Worm (Caenorhabditis elegans): ENCODE data around the gene aptf-2.
A peak's percentile ranks its signal among the peaks of the same experiment; 100 is the strongest.

The aptf-2 gene

DNA sequence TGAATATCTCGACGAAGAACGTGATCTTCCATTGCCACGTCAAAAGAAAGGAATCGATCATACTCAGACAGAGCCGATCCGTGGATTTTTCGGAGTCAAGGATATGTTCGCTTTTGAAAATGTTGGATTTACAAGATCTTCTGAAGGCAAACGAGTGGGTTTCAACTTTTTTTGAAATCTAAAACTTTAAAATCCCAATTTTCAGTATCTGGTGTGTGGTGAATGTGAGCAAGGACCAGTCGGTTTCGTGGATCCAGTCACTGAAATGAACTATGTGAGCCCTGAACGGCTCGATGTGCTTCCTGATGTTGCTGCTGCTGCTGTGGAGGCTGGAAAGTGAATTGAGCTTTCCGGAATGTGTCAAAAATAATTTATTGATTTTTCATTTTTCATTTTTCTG, 28.9 kb downstream of the aptf-2 start, which contains the start of gene lsm-3:
TSS of gene lsm-3 (plus strand) at position 301 of the 400 bp plus-strand sequence.
- TF ChIP-seq Y105C5A.15 (GFP tag; IDR thresholded peaks at IDR 0.05) (no peak), nhr-111 (GFP tag; optimal IDR thresholded peaks at IDR 0.05) (no peak), egl-43 (GFP tag; IDR thresholded peaks at IDR 0.05) (no peak), unc-62 (GFP tag; optimal IDR thresholded peaks at IDR 0.05 in 1 of 2) (peak in 1 of 2 experiments; percentile 88), unc-62 (tag; optimal IDR thresholded peaks at IDR 0.05) (no peak)

DNA sequence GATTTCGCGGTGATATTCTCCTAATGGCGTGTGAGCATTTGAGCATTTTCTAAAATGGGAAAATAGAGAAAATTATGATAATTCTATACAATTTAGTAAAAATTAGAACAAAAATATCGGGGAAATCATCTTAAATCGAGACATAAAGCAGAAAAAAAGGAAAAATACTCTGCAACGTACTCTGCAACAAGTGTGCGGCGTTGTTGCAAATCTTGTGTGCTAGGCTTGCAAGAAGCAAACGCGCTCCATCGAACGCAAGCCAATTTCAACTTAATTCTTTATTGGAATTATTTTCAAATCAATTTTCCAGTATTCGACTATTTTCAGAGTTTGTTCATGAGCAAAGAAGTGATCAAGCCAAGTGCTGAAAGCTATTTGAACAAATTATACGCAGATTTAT, 29.8 kb downstream of the aptf-2 start, which contains the start of the genes Y62E10A.20, Y62E10A.23 and mdt-9:
TSS of gene Y62E10A.20 (minus strand) at position 49 of the 400 bp plus-strand sequence.
TSS of gene Y62E10A.23 (plus strand) at position 282 of the 400 bp plus-strand sequence.
TSS of gene mdt-9 (plus strand) at position 338 of the 400 bp plus-strand sequence.
- TF ChIP-seq ceh-62 (tag; optimal IDR thresholded peaks at IDR 0.05) (no peak), nhr-42 (GFP tag; IDR thresholded peaks at IDR 0.05) (no peak), zip-11 (GFP tag; IDR thresholded peaks at IDR 0.05) (no peak), arid-1 (GFP tag; conservative IDR thresholded peaks at IDR 0.05) (0 out of 2 replicates have a peak, but pooled peaks have one; percentile 48), T26A8.4 (GFP tag; IDR thresholded peaks at IDR 0.05) (0 out of 2 replicates have a peak, but pooled peaks have one; percentile 46), snpc-1.2 (GFP tag; IDR thresholded peaks at IDR 0.05) (0 out of 2 replicates have a peak, but pooled peaks have one; percentile 67), D1046.2 (GFP tag; IDR thresholded peaks at IDR 0.05) (no peak), pha-4 (GFP tag; IDR thresholded peaks at IDR 0.05) (no peak), pha-4 (tag; optimal IDR thresholded peaks at IDR 0.05) (peak; percentile 29), nhr-102 (tag; optimal IDR thresholded peaks at IDR 0.05) (peak; percentile 19), ctbp-1 (GFP tag; IDR thresholded peaks at IDR 0.05) (peak; percentile 14; the same call in 1 of the 2 replicates), saeg-2 (GFP tag; IDR thresholded peaks at IDR 0.05) (no peak), sdz-12 (GFP tag; optimal IDR thresholded peaks at IDR 0.05) (no peak), nhr-76 (tag; optimal IDR thresholded peaks at IDR 0.05) (no peak), duxl-1 (tag; optimal IDR thresholded peaks at IDR 0.05; ENCODE audit: poor library complexity) (no peak), lir-3 (tag; optimal IDR thresholded peaks at IDR 0.05) (no peak), gei-8 (GFP tag; optimal IDR thresholded peaks at IDR 0.05) (no peak), ces-1 (GFP tag; optimal IDR thresholded peaks at IDR 0.05) (no peak), tag-97 (GFP tag; IDR thresholded peaks at IDR 0.05) (no peak), cey-2 (tag; optimal IDR thresholded peaks at IDR 0.05; ENCODE audit: borderline replicate concordance, insufficient read depth) (no peak), daf-19 (GFP tag; conservative IDR thresholded peaks at IDR 0.05) (no peak), fos-1 (tag; optimal IDR thresholded peaks at IDR 0.05) (no peak), snpc-4 (tag; optimal IDR thresholded peaks at IDR 0.05) (no peak), tra-1 (GFP tag; IDR thresholded peaks at IDR 0.05) (no peak), R02D3.7 (tag; optimal IDR thresholded peaks at IDR 0.05) (no peak), zfp-3 (GFP tag; conservative IDR thresholded peaks at IDR 0.05) (no peak), nhr-41 (GFP tag; IDR thresholded peaks at IDR 0.05) (no peak), lin-38 (GFP tag; IDR thresholded peaks at IDR 0.05) (peak; percentile 96), dmd-8 (GFP tag; IDR thresholded peaks at IDR 0.05) (no peak), ceh-44 (GFP tag; IDR thresholded peaks at IDR 0.05) (no peak), F10B5.3 (tag; optimal IDR thresholded peaks at IDR 0.05) (no peak), ceh-82 (tag; optimal IDR thresholded peaks at IDR 0.05) (no peak), Y75B8A.6 (GFP tag; IDR thresholded peaks at IDR 0.05) (no peak), daf-16 (GFP tag; optimal IDR thresholded peaks at IDR 0.05) (no peak), daf-16 (tag; optimal IDR thresholded peaks at IDR 0.05) (peak; percentile 31), unc-130 (GFP tag; optimal IDR thresholded peaks at IDR 0.05) (peak; percentile 78), aha-1 (tag) (peak; percentile 96), ZK337.2 (GFP tag; IDR thresholded peaks at IDR 0.05) (no peak), nhr-48 (tag; optimal IDR thresholded peaks at IDR 0.05) (no peak), nhr-77 (tag; optimal IDR thresholded peaks at IDR 0.05) (peak; percentile 38), rbr-2 (tag; optimal IDR thresholded peaks at IDR 0.05) (peak; percentile 61), unc-39 (tag; optimal IDR thresholded peaks at IDR 0.05) (no peak), ztf-7 (tag; optimal IDR thresholded peaks at IDR 0.05) (peak; percentile 65), nhr-10 (tag; optimal IDR thresholded peaks at IDR 0.05) (no peak), lin-13 (GFP tag; optimal IDR thresholded peaks at IDR 0.05) (peak; percentile 88), mdl-1 (tag; optimal IDR thresholded peaks at IDR 0.05) (no peak), egl-43 (GFP tag; IDR thresholded peaks at IDR 0.05) (no peak)

Data from whole organism, L4 larva.